Fruit fly (Drosophila melanogaster) ovary, adult (tissue): ENCODE results near the gene CG9701.

Experiments
- CG17801 ChIP-seq: fragments of 200-800 bp; optimal IDR thresholded peaks from 2 replicates; lab custom pipeline; 2019; ENCODE audit warnings: missing biosample characterization, mild to moderate bottlenecking, missing genetic modification characterization, moderate library complexity; ENCODE audit not compliant: partially characterized antibody

The CG9701 gene

DNA sequence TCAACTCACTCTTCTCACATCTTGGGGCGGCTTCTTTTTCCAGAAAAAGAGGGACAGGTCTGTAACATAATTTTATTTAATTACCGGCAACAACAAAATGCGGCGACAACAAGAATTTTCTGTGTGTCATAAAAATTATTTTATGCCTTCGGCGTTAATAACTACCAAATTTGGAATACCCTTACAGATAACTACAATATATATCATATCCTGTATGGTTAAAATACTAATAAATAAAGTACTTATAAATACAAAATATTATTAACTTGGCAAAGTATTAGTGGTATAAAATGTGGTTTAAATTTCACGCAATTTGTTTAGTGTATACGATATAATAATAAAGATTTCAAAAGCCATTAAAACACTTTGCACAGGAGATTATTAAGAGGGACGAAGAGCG lies 17.4 kb downstream of the CG9701 start:
- TF ChIP-seq CG17801 (GFP tag; lab: Kevin White, UChicago), result no peak

DNA sequence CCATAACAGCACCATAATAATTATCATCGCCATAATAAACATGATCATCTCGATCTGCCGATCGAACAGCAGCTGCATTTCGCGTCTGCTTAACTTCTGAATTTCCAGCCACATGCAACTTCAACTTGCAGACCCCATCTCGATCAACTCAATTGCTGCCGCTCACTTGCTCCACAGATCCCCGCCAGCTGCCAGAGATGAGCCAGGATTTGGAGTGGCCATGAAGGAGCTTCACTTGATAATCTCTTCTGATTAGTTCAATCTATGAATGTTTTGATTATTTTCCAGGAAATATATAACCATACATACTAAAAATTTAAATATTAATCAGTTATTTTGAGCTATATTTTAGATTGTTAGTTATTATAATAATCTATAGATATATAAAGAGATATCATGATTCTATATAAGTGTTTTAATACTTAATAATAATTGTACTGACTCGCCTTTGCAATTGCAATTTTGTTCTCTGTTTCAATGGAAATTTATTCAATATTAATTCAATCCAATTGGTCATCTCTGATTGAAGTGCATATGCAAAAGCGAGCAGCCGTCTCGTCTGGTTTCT lies 18.2 kb downstream of the CG9701 start:
- no peak for TF ChIP-seq CG17801 (GFP tag; lab: Kevin White, UChicago)

DNA sequence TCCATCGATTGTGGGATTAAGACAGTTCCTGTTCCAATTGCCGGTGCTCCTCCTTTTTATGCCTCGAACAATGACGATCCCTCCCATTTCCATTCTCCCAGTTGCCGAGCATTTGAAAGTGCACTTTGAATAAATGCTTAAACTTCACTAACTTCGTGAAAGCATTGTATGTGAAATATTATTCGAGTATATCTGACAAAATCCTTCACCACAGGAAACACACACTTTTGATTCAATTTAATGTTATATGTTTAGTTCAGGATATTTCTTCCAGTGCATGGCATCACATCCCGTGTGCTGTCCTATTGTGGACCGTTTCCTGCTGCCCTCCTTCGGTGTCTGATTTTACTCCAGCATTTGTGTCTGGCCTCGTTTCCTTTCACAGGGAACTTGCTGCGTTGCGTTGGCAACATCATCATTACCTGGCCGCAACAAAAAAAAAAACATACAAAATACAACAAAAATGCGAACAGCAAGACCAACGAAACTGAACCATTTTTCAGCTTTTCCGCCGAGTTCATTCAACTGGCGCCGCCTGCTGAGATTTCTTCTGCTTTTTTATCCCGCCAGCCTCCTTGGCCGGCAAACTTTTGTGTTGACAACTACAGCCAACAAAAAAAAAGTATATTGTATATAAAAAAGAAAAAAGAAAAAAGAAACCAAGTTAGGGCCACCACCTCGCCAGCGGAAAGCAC lies 19.2 kb downstream of the CG9701 start:
- TF ChIP-seq CG17801 (GFP tag; lab: Kevin White, UChicago), result no peak

DNA sequence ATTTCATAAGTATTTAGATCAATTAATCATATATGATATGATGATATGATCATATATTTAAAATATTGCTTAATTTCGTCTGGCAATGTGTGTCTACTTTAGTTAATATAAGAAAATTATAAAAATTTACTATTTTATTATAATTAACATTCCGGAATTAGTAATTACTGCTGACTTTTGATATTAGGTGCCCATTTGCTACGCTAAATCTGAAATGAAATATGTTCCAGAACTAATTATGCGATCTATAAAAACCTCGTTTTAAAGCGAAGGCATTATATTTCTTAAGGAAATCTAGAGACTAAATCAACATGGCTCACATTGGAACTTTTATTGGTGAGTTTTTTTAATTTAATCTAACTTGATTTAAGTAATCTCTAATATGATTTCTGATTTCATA lies 21.8 kb downstream of the CG9701 start, which contains the start of gene CG42852:
Gene CG42852, plus strand, starts transcription at position 301 of the 400 bp plus-strand sequence.
- no peak for TF ChIP-seq CG17801 (GFP tag; lab: Kevin White, UChicago)

DNA sequence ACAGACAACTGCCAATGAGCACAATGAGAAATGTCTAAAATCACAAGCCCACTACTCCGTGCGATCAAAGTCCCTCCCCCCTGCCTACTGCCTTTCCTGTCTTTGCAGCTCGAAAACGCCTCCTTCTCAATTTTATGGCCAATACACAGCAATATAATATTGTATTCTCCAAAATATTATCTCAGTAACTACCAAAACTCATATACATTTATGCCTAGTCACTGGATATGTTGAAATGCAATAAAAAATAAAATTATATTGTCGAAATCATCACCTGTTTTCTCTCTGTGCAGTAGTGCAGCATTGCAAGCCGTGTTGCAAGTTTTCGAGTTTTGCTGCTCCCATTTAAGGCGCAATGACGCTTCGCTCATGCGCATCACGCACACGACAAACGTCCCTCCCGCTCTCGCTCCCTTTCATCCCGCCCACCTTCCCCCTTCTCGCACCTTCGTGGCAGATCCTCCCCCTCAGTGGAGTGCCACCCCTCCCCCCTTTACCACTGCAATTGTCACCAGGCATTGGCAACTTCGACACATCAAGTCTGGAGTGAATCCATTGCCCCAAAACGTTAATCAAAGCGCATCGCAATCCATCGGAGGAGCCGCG lies 25.3 kb downstream of the CG9701 start:
- TF ChIP-seq CG17801 (GFP tag; lab: Kevin White, UChicago), result no peak

DNA sequence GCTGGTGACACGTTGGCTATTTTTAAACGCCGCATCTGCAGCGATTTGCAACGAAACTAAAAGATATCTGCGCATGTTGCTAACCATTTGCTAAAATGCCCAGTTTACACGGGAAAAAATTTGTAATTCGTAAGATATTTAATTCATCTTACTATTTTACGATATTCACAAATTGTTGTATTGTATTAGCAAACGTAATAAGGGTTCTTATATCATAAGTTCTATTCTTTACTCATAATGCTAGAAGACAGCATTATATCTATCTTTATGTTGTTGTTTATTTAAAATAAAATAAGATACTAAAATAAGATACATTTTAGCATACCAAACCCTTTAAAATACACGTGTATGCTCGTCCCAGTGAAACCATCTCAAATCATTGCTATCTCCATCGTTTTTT lies 26.1 kb downstream of the CG9701 start:
- no peak for TF ChIP-seq CG17801 (GFP tag; lab: Kevin White, UChicago)

DNA sequence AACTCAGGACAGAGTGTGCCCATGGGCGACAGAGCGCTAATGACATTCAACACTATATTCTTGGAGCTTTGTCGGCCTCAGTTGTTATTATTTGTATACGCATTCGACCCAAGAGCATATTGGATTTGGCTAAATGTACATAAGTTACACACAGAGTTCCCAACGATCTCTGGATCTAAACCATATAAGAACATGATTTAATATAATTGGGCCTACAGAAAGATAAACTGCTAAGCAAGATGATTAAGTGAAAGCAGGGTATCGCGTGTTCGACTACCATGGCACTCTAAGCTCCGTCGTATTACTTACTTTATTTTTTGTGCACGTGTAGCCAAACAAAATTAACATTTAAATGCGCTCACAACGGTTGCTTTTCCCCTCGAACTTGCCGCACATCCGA lies 26.9 kb downstream of the CG9701 start:
- TF ChIP-seq CG17801 (GFP tag; lab: Kevin White, UChicago), result no peak

DNA sequence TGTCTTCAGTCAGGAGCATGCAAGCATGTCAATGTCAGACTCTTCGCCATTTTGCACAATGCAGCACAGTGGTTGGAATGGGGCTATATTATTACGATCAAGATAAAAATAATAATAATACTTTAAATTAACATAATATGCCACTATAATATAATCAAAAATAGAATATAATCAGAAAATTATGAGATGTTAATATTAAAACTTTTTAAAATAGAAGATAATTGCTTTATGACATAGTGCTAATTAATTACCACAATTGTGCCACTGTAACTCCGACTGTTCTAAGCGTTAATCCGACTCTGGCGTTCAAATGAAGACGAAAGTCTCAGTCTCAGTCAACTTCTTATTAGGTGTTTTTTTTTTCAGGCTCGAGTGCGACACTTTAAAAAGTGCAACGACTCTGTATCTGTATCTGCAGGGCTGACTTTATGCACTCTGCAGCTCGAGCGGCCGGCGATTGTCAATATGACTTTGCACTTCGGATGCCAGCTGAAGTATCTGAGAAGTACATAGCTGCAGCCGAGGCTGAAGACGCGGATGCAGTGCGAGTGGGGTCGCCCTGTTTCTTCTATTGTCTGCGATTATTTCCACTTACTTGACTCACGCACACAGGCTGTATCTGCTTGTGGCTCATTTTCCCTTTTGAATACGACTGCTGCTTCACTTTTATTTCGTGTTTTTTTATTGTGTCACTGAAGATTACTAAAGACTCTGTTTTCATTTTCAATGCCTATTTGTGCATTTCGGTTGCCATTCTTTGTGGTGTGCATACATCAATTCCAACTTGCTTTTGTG lies 29.1 kb downstream of the CG9701 start:
- no peak for TF ChIP-seq CG17801 (GFP tag; lab: Kevin White, UChicago)

DNA sequence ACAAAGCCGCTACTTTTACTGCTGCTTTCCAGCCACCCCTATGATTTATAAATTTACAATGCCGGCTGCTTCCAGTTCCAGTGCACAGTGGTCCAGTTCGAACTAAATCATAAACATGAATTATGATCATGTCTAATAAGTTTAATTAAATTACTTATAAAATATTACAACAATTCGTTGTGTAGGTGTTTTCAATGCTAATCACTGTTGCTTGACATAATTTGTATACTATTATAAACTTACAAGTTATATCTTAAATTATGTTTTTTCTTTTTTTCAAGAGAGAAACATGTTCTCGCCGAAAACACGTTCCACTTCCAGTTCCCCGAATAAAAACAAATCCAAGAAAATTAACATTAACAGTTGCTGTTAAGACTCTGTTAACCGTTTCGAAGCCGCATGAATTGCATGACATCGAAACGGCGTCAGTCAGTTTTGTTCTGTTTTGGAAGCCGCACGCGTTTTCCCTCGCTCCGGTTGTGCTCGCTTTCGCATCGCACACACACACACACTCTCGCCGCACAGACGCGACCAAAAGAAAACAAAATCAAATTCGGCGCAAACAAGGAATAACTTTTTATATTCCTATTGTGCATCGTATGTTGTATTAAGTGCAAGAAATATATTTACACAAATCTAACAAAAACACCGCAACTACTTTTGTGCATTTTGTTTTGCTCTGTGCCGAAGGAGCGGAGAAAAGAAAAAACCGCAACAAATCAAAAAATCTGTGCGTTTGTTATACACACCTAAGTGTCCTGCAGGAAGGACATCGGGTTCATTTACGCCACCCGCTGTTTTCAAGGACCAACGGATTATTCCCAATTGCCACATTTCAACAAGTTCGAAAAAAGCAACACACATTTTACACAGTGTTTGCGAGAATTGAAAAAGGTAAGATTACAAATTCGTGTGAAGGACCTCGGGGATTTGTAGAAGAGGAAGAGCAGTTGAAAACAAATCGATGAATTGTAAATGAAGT lies 32.6 kb downstream of the CG9701 start, which contains the start of gene Nrt:
Gene Nrt, plus strand, starts transcription at position 426 of the 982 bp plus-strand sequence.
- peak; percentile 77 for TF ChIP-seq CG17801 (GFP tag; lab: Kevin White, UChicago)

DNA sequence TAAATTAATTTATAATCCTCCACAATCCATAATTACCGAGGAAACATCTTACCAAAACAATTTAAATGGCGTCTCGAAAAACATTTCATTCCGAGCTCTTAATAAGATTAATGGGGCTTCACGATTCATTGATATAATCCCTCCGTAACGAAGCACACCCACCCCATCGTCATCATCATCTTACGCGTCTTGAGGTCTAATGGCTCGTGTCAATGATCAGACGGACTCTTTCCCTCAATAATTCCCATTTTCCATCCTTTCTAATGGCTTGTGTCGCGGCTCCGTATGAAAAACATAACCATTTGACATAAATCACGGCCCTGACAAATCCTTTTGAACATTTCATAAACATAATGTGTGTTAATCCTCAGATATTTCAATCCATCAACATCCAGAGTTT lies 33.6 kb downstream of the CG9701 start:
- no peak for TF ChIP-seq CG17801 (GFP tag; lab: Kevin White, UChicago)

DNA sequence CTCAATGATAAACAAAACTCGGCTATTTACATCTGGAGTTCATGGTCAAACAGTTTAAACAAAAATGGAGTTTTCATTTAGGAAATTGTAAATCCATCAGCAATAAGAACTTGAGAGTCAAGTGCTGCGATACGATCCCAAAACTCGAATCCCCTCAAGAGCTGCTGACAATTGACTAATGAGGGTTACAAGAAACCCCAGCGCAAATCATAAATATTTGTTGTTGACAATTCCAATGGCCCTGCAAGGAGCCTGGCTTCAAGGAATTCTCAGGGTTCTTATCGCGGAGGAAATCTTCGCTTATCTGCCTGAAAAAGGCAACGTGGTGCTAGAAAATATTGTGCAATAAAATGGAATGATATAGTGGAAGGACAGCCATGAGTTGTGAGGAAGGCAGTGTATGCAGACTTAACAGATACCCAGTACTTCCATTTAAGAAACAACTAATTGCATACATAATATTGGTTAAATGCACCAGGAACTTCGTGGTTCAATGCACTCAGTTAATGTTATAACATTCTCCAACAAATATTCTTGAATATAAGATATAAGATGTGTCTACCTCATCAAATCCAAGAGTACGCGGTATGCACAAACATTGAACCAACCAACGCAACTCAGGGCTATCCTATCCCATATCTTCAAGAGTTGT lies 34.8 kb downstream of the CG9701 start:
- TF ChIP-seq CG17801 (GFP tag; lab: Kevin White, UChicago), result no peak

DNA sequence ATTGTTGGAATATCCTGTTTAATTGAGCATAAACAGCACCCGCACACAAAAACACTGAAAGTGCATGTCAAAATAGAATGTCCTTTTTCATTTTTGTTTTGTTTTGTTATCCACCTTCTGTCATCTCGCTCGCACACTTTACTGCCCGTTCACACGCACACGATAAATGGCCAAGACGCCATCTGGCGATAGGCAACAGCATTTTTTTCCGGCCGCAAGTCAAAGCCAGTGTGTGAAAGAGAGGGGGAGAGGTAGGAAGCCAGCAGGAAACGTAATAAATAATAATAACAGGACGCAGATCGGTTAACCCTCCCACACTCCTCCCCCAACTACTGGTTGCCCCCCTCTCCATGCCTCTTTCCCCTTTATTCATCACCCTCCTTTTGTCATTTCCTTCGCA lies 36.5 kb downstream of the CG9701 start:
- TF ChIP-seq CG17801 (GFP tag; lab: Kevin White, UChicago), result no peak

DNA sequence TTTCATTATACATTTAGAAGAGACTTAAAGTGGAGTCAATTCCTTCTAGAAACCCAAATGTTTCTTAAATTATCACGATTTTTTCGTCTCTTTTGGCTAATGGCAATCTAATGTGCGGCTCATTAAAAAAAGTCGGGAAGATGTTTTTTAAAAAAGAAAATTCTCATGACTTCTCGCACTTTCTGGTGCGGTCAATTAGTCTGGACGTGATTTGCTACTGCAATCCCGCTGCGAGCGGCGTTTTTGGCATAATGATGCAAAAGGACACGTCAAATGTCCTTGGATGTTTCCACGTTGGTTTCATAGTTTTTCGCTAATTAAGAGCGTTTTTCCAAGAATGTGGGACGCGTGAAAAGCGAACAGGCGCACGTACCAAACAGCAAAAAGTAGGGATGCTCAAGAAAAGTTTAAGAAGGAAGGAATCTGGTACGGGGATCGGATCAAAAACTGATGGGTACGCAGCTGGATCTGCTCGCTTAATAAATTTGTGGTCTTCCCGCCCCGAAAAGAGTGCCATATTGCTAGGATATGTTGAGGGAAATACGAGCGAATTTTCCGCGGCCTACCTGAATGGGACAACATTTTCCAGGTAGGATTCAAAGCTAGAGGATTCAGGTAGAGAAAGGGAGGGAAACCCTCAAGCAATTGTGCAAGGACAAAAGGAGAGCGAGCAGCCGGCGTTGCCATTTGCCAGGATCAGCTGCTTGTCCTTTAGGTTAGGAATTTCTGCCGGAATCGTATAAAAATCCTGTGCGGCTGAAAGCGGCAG lies 39.6 kb downstream of the CG9701 start:
- TF ChIP-seq CG17801 (GFP tag; lab: Kevin White, UChicago), result no peak
